Fruit fly (Drosophila melanogaster) whole organism, embryonic: Measurements from ENCODE around the gene Tlk.
A peak's percentile ranks its signal among the peaks of the same experiment; 100 is the strongest.

Experiments
- Atf-2 ChIP-seq: fragments of 200-800 bp; sonication (Bioruptor generic); optimal IDR thresholded peaks from 2 replicates; lab custom pipeline; 2016; ENCODE audit warnings: missing biosample characterization, missing genetic modification characterization
- B-H1 ChIP-seq: fragments of 200-800 bp; sonication (Bioruptor generic); IDR thresholded peaks from 3 replicates; pipeline ENCODE4 v1.3.6; 2022; ENCODE audit warnings: missing biosample characterization, missing genetic modification characterization
- CG10543 ChIP-seq: fragments of 200-800 bp; sonication (Bioruptor generic); optimal IDR thresholded peaks from 3 replicates; lab custom pipeline; 2017; ENCODE audit warnings: missing biosample characterization, mild to moderate bottlenecking, missing genetic modification characterization, moderate library complexity
- CG10654 ChIP-seq: fragments of 200-800 bp; sonication (Bioruptor generic); optimal IDR thresholded peaks from 2 replicates; lab custom pipeline; 2016; ENCODE audit warnings: missing biosample characterization, missing genetic modification characterization
- CG11504 ChIP-seq: fragments of 200-800 bp; sonication (Bioruptor generic); optimal IDR thresholded peaks from 3 replicates; lab custom pipeline; 2019; ENCODE audit warnings: missing biosample characterization, mild to moderate bottlenecking, missing genetic modification characterization, moderate library complexity
- CG11695 ChIP-seq: fragments of 200-800 bp; sonication (Bioruptor generic); IDR thresholded peaks from 3 replicates; pipeline ENCODE4 v1.3.6; 2022; ENCODE audit warnings: missing biosample characterization, missing genetic modification characterization
- CG11723 ChIP-seq: fragments of 200-800 bp; sonication (Bioruptor generic); optimal IDR thresholded peaks from 2 replicates; lab custom pipeline; 2017; ENCODE audit warnings: missing biosample characterization, mild to moderate bottlenecking, missing genetic modification characterization
- CG12071 ChIP-seq: fragments of 200-800 bp; sonication (Bioruptor generic); optimal IDR thresholded peaks from 3 replicates; lab custom pipeline; 2018; ENCODE audit warnings: missing biosample characterization, mild to moderate bottlenecking, missing genetic modification characterization
- CG13296 ChIP-seq: fragments of 200-800 bp; sonication (Bioruptor generic); optimal IDR thresholded peaks from 3 replicates; lab custom pipeline; 2018; ENCODE audit warnings: missing biosample characterization, mild to moderate bottlenecking, missing genetic modification characterization
- CG15011 ChIP-seq: fragments of 200-800 bp; sonication (Bioruptor generic); optimal IDR thresholded peaks from 3 replicates; lab custom pipeline; 2018; ENCODE audit warnings: missing biosample characterization, mild to moderate bottlenecking, missing genetic modification characterization
- CG16815 ChIP-seq: fragments of 200-800 bp; sonication (Bioruptor generic); optimal IDR thresholded peaks from 3 replicates; lab custom pipeline; 2017; ENCODE audit warnings: missing biosample characterization, mild to moderate bottlenecking, missing genetic modification characterization
- CG16863 ChIP-seq: fragments of 200-800 bp; sonication (Bioruptor generic); optimal IDR thresholded peaks from 3 replicates; lab custom pipeline; 2016; ENCODE audit warnings: missing biosample characterization, missing genetic modification characterization
- CG17361 ChIP-seq: fragments of 200-800 bp; sonication (Bioruptor generic); IDR thresholded peaks from 3 replicates; pipeline ENCODE4 v1.3.6; 2022; ENCODE audit warnings: missing biosample characterization, missing genetic modification characterization
- CG1832 ChIP-seq: fragments of 200-800 bp; sonication (Bioruptor generic); optimal IDR thresholded peaks from 2 replicates; lab custom pipeline; 2017; ENCODE audit warnings: missing biosample characterization, mild to moderate bottlenecking, missing genetic modification characterization, inconsistent platforms
- CG18476 ChIP-seq: fragments of 200-800 bp; sonication (Bioruptor generic); optimal IDR thresholded peaks from 2 replicates; lab custom pipeline; 2016; ENCODE audit warnings: missing biosample characterization, mild to moderate bottlenecking, missing genetic modification characterization
- CG31441 ChIP-seq: fragments of 200-800 bp; sonication (Bioruptor generic); IDR thresholded peaks from 2 replicates; pipeline ENCODE4 v1.3.6; 2022; ENCODE audit warnings: missing biosample characterization, missing genetic modification characterization
- CG32532 ChIP-seq: fragments of 200-800 bp; sonication (Bioruptor generic); IDR thresholded peaks from 2 replicates; pipeline ENCODE4 v1.3.6; 2022; ENCODE audit warnings: missing biosample characterization, missing genetic modification characterization
- CG34422 ChIP-seq: fragments of 200-800 bp; sonication (Bioruptor generic); IDR thresholded peaks from 3 replicates; pipeline ENCODE4 v1.3.6; 2022; ENCODE audit warnings: missing biosample characterization, missing genetic modification characterization
- CG42726 ChIP-seq: fragments of 200-800 bp; sonication (Bioruptor generic); IDR thresholded peaks from 2 replicates; pipeline ENCODE4 v1.3.6; 2022; ENCODE audit warnings: missing biosample characterization, missing genetic modification characterization; ENCODE audit not compliant: partially characterized antibody
- CG7372 ChIP-seq: fragments of 200-800 bp; sonication (Bioruptor generic); IDR thresholded peaks from 2 replicates; pipeline ENCODE4 v1.3.6; 2022; ENCODE audit warnings: missing biosample characterization, missing genetic modification characterization
- CG7745 ChIP-seq: fragments of 200-800 bp; sonication (Bioruptor generic); optimal IDR thresholded peaks from 2 replicates; lab custom pipeline; 2018; ENCODE audit warnings: missing biosample characterization, mild to moderate bottlenecking, missing genetic modification characterization, moderate library complexity
- CG8290 ChIP-seq, 3 experiments: fragments of 200-800 bp; sonication (Bioruptor generic); optimal IDR thresholded peaks; 2 replicates each; lab custom pipeline; 2016 to 2019; ENCODE audit warnings: missing biosample characterization in 3 of 3, missing genetic modification characterization in 3 of 3, mild to moderate bottlenecking in 2 of 3, moderate library complexity in 1 of 3
- CG8359 ChIP-seq: fragments of 200-800 bp; sonication (Bioruptor generic); optimal IDR thresholded peaks from 2 replicates; lab custom pipeline; 2017; ENCODE audit warnings: missing biosample characterization, mild to moderate bottlenecking, missing genetic modification characterization, borderline replicate concordance
- CG8388 ChIP-seq: fragments of 200-800 bp; sonication (Bioruptor generic); optimal IDR thresholded peaks from 2 replicates; lab custom pipeline; 2019; ENCODE audit warnings: missing biosample characterization, mild to moderate bottlenecking, missing genetic modification characterization, moderate library complexity
- HLH3B ChIP-seq: fragments of 200-800 bp; sonication (Bioruptor generic); IDR thresholded peaks from 2 replicates; pipeline ENCODE4 v1.3.6; 2022; ENCODE audit warnings: missing biosample characterization, missing genetic modification characterization
- HLH54F ChIP-seq: fragments of 200-800 bp; sonication (Bioruptor generic); optimal IDR thresholded peaks from 3 replicates; lab custom pipeline; 2016; ENCODE audit warnings: missing biosample characterization, missing genetic modification characterization
- Hey ChIP-seq: fragments of 200-800 bp; sonication (Bioruptor generic); optimal IDR thresholded peaks from 3 replicates; lab custom pipeline; 2018; ENCODE audit warnings: missing biosample characterization, mild to moderate bottlenecking, missing genetic modification characterization
- Hmr ChIP-seq: fragments of 200-800 bp; sonication (Bioruptor generic); optimal IDR thresholded peaks from 3 replicates; lab custom pipeline; 2017; ENCODE audit warnings: mild to moderate bottlenecking, missing biosample characterization, missing genetic modification reagents, missing genetic modification characterization
- Hr39 ChIP-seq: fragments of >200 bp; optimal IDR thresholded peaks from 2 replicates; lab custom pipeline; 2017
- Jarid2 ChIP-seq: fragments of 200-800 bp; sonication (Bioruptor generic); optimal IDR thresholded peaks from 3 replicates; lab custom pipeline; 2017; ENCODE audit warnings: mild to moderate bottlenecking, missing biosample characterization, missing genetic modification reagents, missing genetic modification characterization
- Myb ChIP-seq: fragments of 200-800 bp; sonication (Bioruptor generic); optimal IDR thresholded peaks from 2 replicates; lab custom pipeline; 2016; ENCODE audit warnings: missing biosample characterization, missing genetic modification characterization
- NFAT ChIP-seq: fragments of 200-800 bp; sonication (Bioruptor generic); IDR thresholded peaks from 2 replicates; pipeline ENCODE4 v1.3.6; 2022; ENCODE audit warnings: missing biosample characterization, missing genetic modification characterization
- Optix ChIP-seq: fragments of 200-800 bp; sonication (Bioruptor generic); IDR thresholded peaks from 3 replicates; pipeline ENCODE4 v1.3.6; 2022; ENCODE audit warnings: missing biosample characterization, missing genetic modification characterization
- Rx ChIP-seq: fragments of 200-800 bp; sonication (Bioruptor generic); IDR thresholded peaks from 2 replicates; pipeline ENCODE4 v1.3.6; 2022; ENCODE audit warnings: missing biosample characterization, missing genetic modification characterization
- Spps ChIP-seq: fragments of 200-800 bp; sonication (Bioruptor generic); optimal IDR thresholded peaks from 2 replicates; lab custom pipeline; 2018; ENCODE audit warnings: missing biosample characterization, mild to moderate bottlenecking, missing genetic modification characterization
- ab ChIP-seq: fragments of 200-800 bp; sonication (Bioruptor generic); optimal IDR thresholded peaks from 2 replicates; lab custom pipeline; 2016; ENCODE audit warnings: missing biosample characterization, missing genetic modification characterization
- fd3F ChIP-seq: fragments of 200-800 bp; sonication (Bioruptor generic); optimal IDR thresholded peaks from 2 replicates; lab custom pipeline; 2018; ENCODE audit warnings: missing biosample characterization, mild to moderate bottlenecking, missing genetic modification characterization, moderate library complexity
- grn ChIP-seq: fragments of 200-800 bp; sonication (Bioruptor generic); optimal IDR thresholded peaks from 3 replicates; lab custom pipeline; 2017; ENCODE audit warnings: missing biosample characterization, missing genetic modification characterization
- klu ChIP-seq: fragments of 200-800 bp; sonication (Bioruptor generic); IDR thresholded peaks from 2 replicates; pipeline ENCODE4 v1.3.6; 2022; ENCODE audit warnings: missing biosample characterization, missing genetic modification characterization
- knrl ChIP-seq: fragments of 200-800 bp; sonication (Bioruptor generic); IDR thresholded peaks from 3 replicates; pipeline ENCODE4 v1.3.6; 2022; ENCODE audit warnings: missing biosample characterization, missing genetic modification characterization; ENCODE audit not compliant: partially characterized antibody
- pnt ChIP-seq: fragments of 200-800 bp; sonication (Bioruptor generic); optimal IDR thresholded peaks from 3 replicates; lab custom pipeline; 2016; ENCODE audit warnings: missing biosample characterization, missing genetic modification characterization
- pros ChIP-seq: fragments of 200-800 bp; sonication (Bioruptor generic); optimal IDR thresholded peaks from 3 replicates; lab custom pipeline; 2019; ENCODE audit warnings: missing biosample characterization, mild to moderate bottlenecking, missing genetic modification characterization, moderate library complexity
- rib ChIP-seq: fragments of 200-800 bp; sonication (Bioruptor generic); IDR thresholded peaks from 2 replicates; pipeline ENCODE4 v1.3.6; 2022; ENCODE audit warnings: missing biosample characterization, missing genetic modification characterization
- sd ChIP-seq: fragments of 200-800 bp; sonication (Bioruptor generic); optimal IDR thresholded peaks from 3 replicates; lab custom pipeline; 2018; ENCODE audit warnings: missing biosample characterization, mild to moderate bottlenecking, missing genetic modification characterization, moderate library complexity
- unc-4 ChIP-seq: fragments of 200-800 bp; sonication (Bioruptor generic); IDR thresholded peaks from 2 replicates; pipeline ENCODE4 v1.3.6; 2022; ENCODE audit warnings: missing biosample characterization, missing genetic modification characterization; ENCODE audit not compliant: partially characterized antibody
- unpg ChIP-seq: fragments of 200-800 bp; sonication (Bioruptor generic); optimal IDR thresholded peaks from 3 replicates; lab custom pipeline; 2018; ENCODE audit warnings: missing biosample characterization, mild to moderate bottlenecking, missing genetic modification characterization, moderate library complexity
- vfl ChIP-seq: fragments of 200-800 bp; sonication (Bioruptor generic); optimal IDR thresholded peaks from 2 replicates; lab custom pipeline; 2016; ENCODE audit warnings: missing biosample characterization, missing genetic modification characterization
- wek ChIP-seq: fragments of 200-800 bp; sonication (Bioruptor generic); optimal IDR thresholded peaks from 3 replicates; lab custom pipeline; 2018; ENCODE audit warnings: missing biosample characterization, mild to moderate bottlenecking, missing genetic modification characterization, moderate library complexity
- z ChIP-seq: fragments of 200-800 bp; sonication (Bioruptor generic); IDR thresholded peaks from 3 replicates; pipeline ENCODE4 v1.3.6; 2022; ENCODE audit warnings: missing biosample characterization, missing genetic modification characterization
- zen2 ChIP-seq: fragments of 200-800 bp; sonication (Bioruptor generic); IDR thresholded peaks from 3 replicates; pipeline ENCODE4 v1.3.6; 2022; ENCODE audit warnings: missing biosample characterization, missing genetic modification characterization; ENCODE audit not compliant: partially characterized antibody

Tlk gene

dm6 chrX:3811340-3811788 lies 91.6 kb downstream of the Tlk start, which contains the start of gene ec (continued):
- TF ChIP-seq ab (GFP tag; lab: Kevin White, UChicago) (no peak), unpg (GFP tag; lab: Kevin White, UChicago) (no peak), CG15011 (GFP tag; lab: Kevin White, UChicago) (no peak), klu (no peak), NFAT (GFP tag; lab: Robert Waterston, UW) (no peak), CG16863 (GFP tag; lab: Kevin White, UChicago) (no peak), Optix (no peak), Myb (GFP tag; lab: Kevin White, UChicago) (peak; percentile 49), CG13296 (GFP tag; lab: Kevin White, UChicago) (peak; percentile 5), CG18476 (GFP tag; lab: Kevin White, UChicago) (no peak), pros (peak; percentile 4), CG7745 (tag; lab: Kevin White, UChicago) (no peak), CG11695 (GFP tag; lab: Robert Waterston, UW) (no peak), CG42726 (GFP tag; lab: Robert Waterston, UW) (0 out of 2 replicates have a peak, but pooled peaks have one; percentile 24), CG8359 (GFP tag; lab: Kevin White, UChicago) (no peak), CG10654 (no peak), Atf-2 (GFP tag; lab: Kevin White, UChicago) (no peak), vfl (GFP tag; lab: Kevin White, UChicago) (no peak), B-H1 (GFP tag; lab: Robert Waterston, UW) (no peak; the same call in 2 of the 3 replicates), Hr39 (no peak), grn (GFP tag; lab: Kevin White, UChicago) (peak; percentile 2), rib (GFP tag; lab: Robert Waterston, UW) (no peak), CG34422 (GFP tag; lab: Robert Waterston, UW) (0 out of 3 replicates have a peak, but pooled peaks have one; percentile 24), CG1832 (GFP tag; lab: Kevin White, UChicago) (no peak), CG16815 (GFP tag; lab: Kevin White, UChicago) (no peak), CG31441 (GFP tag; lab: Robert Waterston, UW) (no peak; the same call in 1 of the 2 replicates), z (GFP tag; lab: Robert Waterston, UW) (no peak), Jarid2 (GFP tag; lab: Kevin White, UChicago) (peak; percentile 99), CG10543 (GFP tag; lab: Kevin White, UChicago) (peak; percentile 44), wek (GFP tag; lab: Kevin White, UChicago) (peak; percentile 44), Hmr (GFP tag; lab: Kevin White, UChicago) (peak; percentile 64), pnt (GFP tag; lab: Kevin White, UChicago) (peak; percentile 3), CG32532 (GFP tag; lab: Robert Waterston, UW) (peak; percentile 41; the same call in 1 of the 2 replicates), unc-4 (GFP tag; lab: Robert Waterston, UW) (peak; percentile 35), Spps (tag; lab: Kevin White, UChicago) (no peak), sd (tag; lab: Kevin White, UChicago) (no peak), fd3F (GFP tag; lab: Kevin White, UChicago) (no peak), CG17361 (no peak), Hey (tag; lab: Kevin White, UChicago) (no peak), CG11723 (GFP tag; lab: Kevin White, UChicago) (no peak), Rx (GFP tag; lab: Robert Waterston, UW) (no peak), knrl (GFP tag; lab: Robert Waterston, UW) (no peak; the same call in 2 of the 3 replicates), zen2 (GFP tag; lab: Robert Waterston, UW) (peak; percentile 21; the same call in 1 of the 3 replicates), HLH54F (GFP tag; lab: Kevin White, UChicago) (no peak), CG8290 (GFP tag; optimal IDR thresholded peaks at IDR 0.05; lab: Kevin White, UChicago) (peak; percentile 36), CG8290 (tag; optimal IDR thresholded peaks at IDR 0.05; lab: Kevin White, UChicago) (peak; percentile 25 to 69), CG7372 (GFP tag; lab: Robert Waterston, UW) (no peak), CG8388 (GFP tag; lab: Kevin White, UChicago) (no peak), HLH3B (no peak), CG12071 (GFP tag; lab: Kevin White, UChicago) (peak; percentile 49), CG11504 (tag; lab: Kevin White, UChicago) (peak; percentile 26)
